Worm (Caenorhabditis elegans): ENCODE data around the gene ZK632.10.

ZK632.10 gene

ce11 chrIII:9780254-9780653, 47.3 kb downstream of the ZK632.10 start, which contains the start of gene sqv-3:
Gene sqv-3, minus strand, starts transcription at chrIII:9780354.
- TF ChIP-seq M03D4.4 (tag; optimal IDR thresholded peaks at IDR 0.05) (no peak), pha-4 (tag; optimal IDR thresholded peaks at IDR 0.05) (no peak), nhr-237 (tag; optimal IDR thresholded peaks at IDR 0.05) (no peak), mls-2 (tag; optimal IDR thresholded peaks at IDR 0.05) (no peak), mep-1 (tag; optimal IDR thresholded peaks at IDR 0.05) (no peak), flh-1 (GFP tag; optimal IDR thresholded peaks at IDR 0.05) (no peak), elt-3 (tag; optimal IDR thresholded peaks at IDR 0.05) (no peak)

ce11 chrIII:9779080-9779479, 48.4 kb downstream of the ZK632.10 start:
- TF ChIP-seq blmp-1 (tag; optimal IDR thresholded peaks at IDR 0.05) (no peak), unc-62 (GFP tag; optimal IDR thresholded peaks at IDR 0.05) (no peak), unc-120 (tag; optimal IDR thresholded peaks at IDR 0.05; ENCODE audit: poor library complexity, severe bottlenecking) (no peak), hlh-1 (tag; optimal IDR thresholded peaks at IDR 0.05) (no peak), ceh-43 (GFP tag; optimal IDR thresholded peaks at IDR 0.05) (no peak), cnd-1 (tag; optimal IDR thresholded peaks at IDR 0.05) (no peak), elt-3 (tag; optimal IDR thresholded peaks at IDR 0.05) (no peak), ceh-39 (tag; optimal IDR thresholded peaks at IDR 0.05) (no peak), lin-13 (tag; optimal IDR thresholded peaks at IDR 0.05) (no peak), mep-1 (tag; optimal IDR thresholded peaks at IDR 0.05) (no peak), elt-1 (tag; optimal IDR thresholded peaks at IDR 0.05; ENCODE audit: borderline replicate concordance, insufficient read depth) (no peak), ces-1 (GFP tag; optimal IDR thresholded peaks at IDR 0.05) (no peak), ham-2 (GFP tag; optimal IDR thresholded peaks at IDR 0.05) (no peak), tbx-8 (GFP tag; optimal IDR thresholded peaks at IDR 0.05) (no peak), mls-2 (tag; optimal IDR thresholded peaks at IDR 0.05) (no peak), sem-2 (GFP tag; optimal IDR thresholded peaks at IDR 0.05) (no peak), unc-39 (tag; optimal IDR thresholded peaks at IDR 0.05) (no peak), ztf-11 (tag; optimal IDR thresholded peaks at IDR 0.05) (no peak), nhr-2 (tag; optimal IDR thresholded peaks at IDR 0.05) (no peak)

All from whole organism, mixed stage, embryonic.